Worm (Caenorhabditis elegans) whole organism, mixed stage, embryonic: ENCODE results near the gene C06H5.11.
"Not testable (repeated sequence)": the region's sequence is repeated elsewhere in the genome, so short reads cannot be mapped to it uniquely, and the experiment has no call there.

ENCODE experiments used
- M03D4.4 ChIP-seq: sonication (generic microtip); optimal IDR thresholded peaks from 2 replicates; lab custom pipeline; 2017; ENCODE audit warnings: mild to moderate bottlenecking, missing genetic modification characterization, missing compliant biosample characterization
- bed-3 ChIP-seq: fragments of 200-800 bp; sonication (Bioruptor generic); optimal IDR thresholded peaks from 3 replicates; lab custom pipeline; 2018; ENCODE audit warnings: mild to moderate bottlenecking, missing genetic modification characterization, moderate library complexity, missing compliant biosample characterization
- ceh-39 ChIP-seq: fragments of 150-350 bp; optimal IDR thresholded peaks from 2 replicates; lab custom pipeline; 2014; ENCODE audit warnings: missing biosample characterization, missing genetic modification characterization
- ceh-83 ChIP-seq: fragments of 200-800 bp; sonication (Bioruptor generic); optimal IDR thresholded peaks from 2 replicates; lab custom pipeline; 2018; ENCODE audit warnings: mild to moderate bottlenecking, missing genetic modification characterization, missing compliant biosample characterization
- ces-1 ChIP-seq: fragments of 150-350 bp; optimal IDR thresholded peaks from 2 replicates; lab custom pipeline; 2014; ENCODE audit warnings: missing biosample characterization, missing genetic modification reagents, missing genetic modification characterization
- cnd-1 ChIP-seq: fragments of 200-800 bp; sonication (Bioruptor generic); optimal IDR thresholded peaks from 2 replicates; lab custom pipeline; 2018; ENCODE audit warnings: mild to moderate bottlenecking, missing genetic modification characterization, missing compliant biosample characterization
- drap-1 ChIP-seq: fragments of 200-800 bp; sonication (Bioruptor generic); optimal IDR thresholded peaks from 3 replicates; lab custom pipeline; 2018; ENCODE audit warnings: mild to moderate bottlenecking, missing genetic modification characterization, missing compliant biosample characterization
- elt-1 ChIP-seq: sonication (generic microtip); optimal IDR thresholded peaks from 2 replicates; lab custom pipeline; 2017; ENCODE audit warnings: missing genetic modification characterization, mild to moderate bottlenecking, missing compliant biosample characterization, antibody characterized with exemption, moderate library complexity, borderline replicate concordance; ENCODE audit not compliant: insufficient read depth
- elt-3 ChIP-seq: fragments of 150-350 bp; optimal IDR thresholded peaks from 2 replicates; lab custom pipeline; 2014; ENCODE audit warnings: missing biosample characterization, missing genetic modification characterization
- flh-1 ChIP-seq: fragments of 200-800 bp; sonication (Bioruptor generic); optimal IDR thresholded peaks from 2 replicates; lab custom pipeline; 2018; ENCODE audit warnings: mild to moderate bottlenecking, missing genetic modification characterization, moderate library complexity, missing compliant biosample characterization
- ham-2 ChIP-seq: fragments of 200-800 bp; sonication (Bioruptor generic); optimal IDR thresholded peaks from 2 replicates; lab custom pipeline; 2018; ENCODE audit warnings: mild to moderate bottlenecking, missing genetic modification characterization, missing compliant biosample characterization
- hlh-1 ChIP-seq: fragments of 150-350 bp; optimal IDR thresholded peaks from 2 replicates; lab custom pipeline; 2014; ENCODE audit warnings: missing biosample characterization, missing genetic modification reagents, missing genetic modification characterization
- lin-13 ChIP-seq: fragments of 150-350 bp; optimal IDR thresholded peaks from 2 replicates; lab custom pipeline; 2014; ENCODE audit warnings: missing biosample characterization, missing genetic modification characterization
- lin-32 ChIP-seq: fragments of 200-800 bp; sonication (Bioruptor generic); optimal IDR thresholded peaks from 2 replicates; lab custom pipeline; 2018; ENCODE audit warnings: mild to moderate bottlenecking, missing genetic modification characterization, missing compliant biosample characterization
- lsy-2 ChIP-seq: fragments of 150-350 bp; optimal IDR thresholded peaks from 2 replicates; lab custom pipeline; 2014; ENCODE audit warnings: missing biosample characterization, missing genetic modification characterization
- mls-2 ChIP-seq: sonication (generic microtip); optimal IDR thresholded peaks from 2 replicates; lab custom pipeline; 2016; ENCODE audit warnings: mild to moderate bottlenecking, missing genetic modification characterization, moderate library complexity, missing compliant biosample characterization
- nhr-12 ChIP-seq: fragments of 150-350 bp; optimal IDR thresholded peaks from 2 replicates; lab custom pipeline; 2014; ENCODE audit warnings: missing biosample characterization, missing genetic modification characterization
- nhr-2 ChIP-seq: fragments of 150-350 bp; optimal IDR thresholded peaks from 2 replicates; lab custom pipeline; 2014; ENCODE audit warnings: missing biosample characterization, missing genetic modification characterization
- nhr-237 ChIP-seq: fragments of 150-350 bp; optimal IDR thresholded peaks from 2 replicates; lab custom pipeline; 2014; ENCODE audit warnings: missing biosample characterization, missing genetic modification characterization
- nhr-28 ChIP-seq: fragments of 150-350 bp; optimal IDR thresholded peaks from 2 replicates; lab custom pipeline; 2014; ENCODE audit warnings: missing biosample characterization, missing genetic modification characterization
- pha-4 ChIP-seq: fragments of 150-350 bp; optimal IDR thresholded peaks from 2 replicates; lab custom pipeline; 2018; ENCODE audit warnings: missing biosample characterization, missing genetic modification reagents, missing genetic modification characterization
- sem-2 ChIP-seq: fragments of 200-800 bp; sonication (Bioruptor generic); optimal IDR thresholded peaks from 2 replicates; lab custom pipeline; 2018; ENCODE audit warnings: mild to moderate bottlenecking, missing genetic modification characterization, missing compliant biosample characterization
- snpc-4 ChIP-seq: fragments of 150-350 bp; optimal IDR thresholded peaks from 2 replicates; lab custom pipeline; 2014; ENCODE audit warnings: missing biosample characterization, missing genetic modification characterization
- sptf-1 ChIP-seq: sonication (generic microtip); optimal IDR thresholded peaks from 2 replicates; lab custom pipeline; 2017; ENCODE audit warnings: mild to moderate bottlenecking, missing genetic modification characterization, moderate library complexity, missing compliant biosample characterization
- tbx-8 ChIP-seq: fragments of 200-800 bp; sonication (Bioruptor generic); optimal IDR thresholded peaks from 2 replicates; lab custom pipeline; 2018; ENCODE audit warnings: mild to moderate bottlenecking, missing genetic modification characterization, moderate library complexity, missing compliant biosample characterization
- unc-39 ChIP-seq: fragments of 150-350 bp; optimal IDR thresholded peaks from 2 replicates; lab custom pipeline; 2014; ENCODE audit warnings: missing biosample characterization, missing genetic modification characterization
- zip-8 ChIP-seq: fragments of 150-350 bp; optimal IDR thresholded peaks from 2 replicates; lab custom pipeline; 2014; ENCODE audit warnings: missing biosample characterization, missing genetic modification characterization
- ztf-11 ChIP-seq: fragments of 150-350 bp; optimal IDR thresholded peaks from 2 replicates; lab custom pipeline; 2014; ENCODE audit warnings: missing biosample characterization, missing genetic modification characterization

Gene C06H5.11

ce11 chrV:17893959-17894358 is at the start of gene C06H5.11:
C06H5.11 (minus strand) TSS chrV:17894059.
- not testable (repeated sequence) for TF ChIP-seq lin-13, unc-39, ceh-39 (tag; lab: Kevin White, UChicago)
- TF ChIP-seq, all 35 proteins: peak for 0; not testable (repeated sequence) for 35

DNA sequence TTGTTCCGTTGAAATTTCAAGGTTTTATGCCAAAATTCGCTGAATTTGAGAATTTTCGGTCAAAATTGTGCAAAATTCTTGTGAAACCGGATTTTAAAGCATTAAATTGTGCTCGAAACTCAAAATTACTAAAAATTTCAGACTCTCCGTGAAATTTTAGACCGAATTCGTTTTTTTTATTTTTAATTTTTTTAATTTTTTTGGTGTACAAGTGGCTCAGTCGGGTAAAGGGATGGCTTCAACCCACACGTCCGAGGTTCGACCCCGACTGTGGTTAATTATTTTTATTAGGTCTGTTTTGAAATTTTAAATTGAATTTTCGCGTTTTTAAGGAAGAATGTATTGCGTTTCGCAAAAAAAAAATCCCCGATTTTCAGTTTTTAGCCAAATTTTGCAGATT is 45.1 kb upstream of the C06H5.11 start:
- TF ChIP-seq ces-1 (GFP tag; lab: Kevin White, UChicago) (no peak), nhr-12 (tag; lab: Kevin White, UChicago) (no peak), mls-2 (no peak), drap-1 (no peak), unc-39 (tag; lab: Kevin White, UChicago) (no peak), tbx-8 (GFP tag; lab: Kevin White, UChicago) (no peak), ham-2 (GFP tag; lab: Kevin White, UChicago) (no peak)
- TF ChIP-seq, all 35 proteins: peak for 0

DNA sequence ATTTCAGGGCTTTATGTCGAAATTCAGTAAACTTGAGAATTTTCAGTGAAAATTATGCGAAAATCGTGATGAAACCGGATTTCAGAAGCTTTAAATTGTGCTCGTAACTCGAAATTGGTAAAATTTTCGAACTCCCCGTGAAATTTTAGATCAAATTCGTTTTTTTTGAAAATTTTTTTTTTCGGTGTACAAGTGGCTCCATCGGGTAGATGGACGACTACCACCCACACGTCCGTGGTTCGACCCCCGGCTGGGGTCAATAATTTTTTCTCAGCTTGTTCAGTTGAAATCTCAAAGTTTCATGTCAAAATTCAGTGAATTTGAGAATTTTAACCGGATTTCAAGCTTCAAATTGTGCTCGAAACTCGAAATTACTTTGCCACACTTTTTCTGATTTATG is 42.0 kb upstream of the C06H5.11 start:
- TF ChIP-seq nhr-28 (tag; lab: Kevin White, UChicago) (no peak), ces-1 (GFP tag; lab: Kevin White, UChicago) (no peak), sptf-1 (no peak), flh-1 (GFP tag; lab: Kevin White, UChicago) (no peak), tbx-8 (GFP tag; lab: Kevin White, UChicago) (no peak), lsy-2 (no peak), sem-2 (GFP tag; lab: Kevin White, UChicago) (no peak), cnd-1 (tag; lab: Kevin White, UChicago) (no peak), elt-3 (no peak), unc-39 (tag; lab: Kevin White, UChicago) (no peak), elt-1 (tag; lab: Kevin White, UChicago) (no peak), ztf-11 (no peak)

DNA sequence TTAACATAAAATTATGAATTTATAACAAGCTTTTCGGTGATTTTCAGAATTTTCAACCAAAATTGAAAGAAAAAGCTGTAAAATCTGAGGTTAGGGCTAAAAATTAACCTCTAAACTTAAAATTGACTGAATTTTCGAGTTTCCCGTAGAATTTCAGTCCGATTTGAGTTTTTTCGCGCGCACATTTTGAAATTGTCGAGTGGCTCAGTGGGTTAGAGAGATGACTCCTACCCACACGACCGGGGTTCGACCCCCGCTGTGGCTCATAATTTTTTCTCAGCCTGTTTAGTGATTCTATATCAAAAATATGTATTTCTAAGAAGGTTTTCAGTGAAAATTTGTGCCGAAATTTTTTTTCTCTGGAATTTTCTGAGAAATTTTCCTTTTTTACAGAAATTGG is 37.9 kb upstream of the C06H5.11 start:
- no peak for TF ChIP-seq unc-39 (tag; lab: Kevin White, UChicago)
- no peak for TF ChIP-seq drap-1
- no peak for TF ChIP-seq tbx-8 (GFP tag; lab: Kevin White, UChicago)
- TF ChIP-seq ceh-39 (tag; lab: Kevin White, UChicago): no peak
- no peak for TF ChIP-seq elt-1 (tag; lab: Kevin White, UChicago)
- TF ChIP-seq sptf-1: no peak
- TF ChIP-seq snpc-4: no peak
- no peak for TF ChIP-seq nhr-237 (tag; lab: Kevin White, UChicago)
- TF ChIP-seq cnd-1 (tag; lab: Kevin White, UChicago): no peak
- no peak for TF ChIP-seq nhr-2 (tag; lab: Kevin White, UChicago)
- no peak for TF ChIP-seq ceh-83 (GFP tag; lab: Kevin White, UChicago)
- no peak for TF ChIP-seq lin-32 (GFP tag; lab: Kevin White, UChicago)
- no peak for TF ChIP-seq nhr-12 (tag; lab: Kevin White, UChicago)
- no peak for TF ChIP-seq bed-3 (GFP tag; lab: Kevin White, UChicago)
- no peak for TF ChIP-seq ztf-11
- no peak for TF ChIP-seq pha-4 (tag; lab: Kevin White, UChicago)
- TF ChIP-seq M03D4.4 (tag; lab: Kevin White, UChicago): no peak
- no peak for TF ChIP-seq hlh-1
- no peak for TF ChIP-seq lin-13 (tag; lab: Kevin White, UChicago)
- TF ChIP-seq mls-2: no peak

ce11 chrV:17928128-17928527 is 34.3 kb upstream of the C06H5.11 start:
- TF ChIP-seq zip-8 (tag; lab: Kevin White, UChicago): peak; percentile 30
- no peak for TF ChIP-seq nhr-2 (tag; lab: Kevin White, UChicago)
- TF ChIP-seq, all 35 proteins: peak for 1
